Fruit fly (Drosophila melanogaster): ENCODE results near the gene bab1.

DNA sequence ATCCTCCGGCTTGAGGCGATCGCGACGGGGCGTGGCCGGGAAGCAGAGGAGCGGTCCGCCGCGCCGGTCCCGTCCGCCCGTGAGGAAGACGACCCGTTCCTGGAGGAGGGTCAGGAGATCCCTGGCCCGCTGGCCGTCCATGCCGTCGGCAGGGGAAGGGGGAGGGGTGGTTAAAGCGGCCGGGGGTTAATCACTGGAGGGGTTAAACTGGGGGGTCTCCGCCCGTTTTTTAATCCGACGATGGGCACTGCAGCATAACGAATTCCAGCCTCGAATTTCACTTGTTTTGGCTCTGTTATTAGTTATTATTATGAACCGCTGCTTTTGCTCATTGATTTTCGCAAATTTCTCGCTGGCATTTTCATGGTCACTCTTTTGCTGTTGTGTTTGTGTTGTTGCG is 67.2 kb downstream of the bab1 start:
- TF ChIP-seq Dll (optimal IDR thresholded peaks at IDR 0.05) (no peak), EcR (GFP tag; optimal IDR thresholded peaks at IDR 0.05) (no peak), CG8478 (optimal IDR thresholded peaks at IDR 0.05) (no peak), psq (optimal IDR thresholded peaks at IDR 0.05) (no peak), pan (optimal IDR thresholded peaks at IDR 0.05) (no peak), usp (GFP tag; optimal IDR thresholded peaks at IDR 0.05) (no peak)
